Fruit fly (Drosophila melanogaster) S2 (cell line): Measurements from ENCODE around the gene CG9886.

Source experiments
- CG8478 ChIP-seq: fragments of >200 bp; optimal IDR thresholded peaks from 2 replicates; lab custom pipeline; 2018
- CTCF ChIP-seq, 2 experiments: fragments of >200 bp; optimal IDR thresholded peaks; 2 replicates each; lab custom pipeline; 2018

The CG9886 gene

DNA sequence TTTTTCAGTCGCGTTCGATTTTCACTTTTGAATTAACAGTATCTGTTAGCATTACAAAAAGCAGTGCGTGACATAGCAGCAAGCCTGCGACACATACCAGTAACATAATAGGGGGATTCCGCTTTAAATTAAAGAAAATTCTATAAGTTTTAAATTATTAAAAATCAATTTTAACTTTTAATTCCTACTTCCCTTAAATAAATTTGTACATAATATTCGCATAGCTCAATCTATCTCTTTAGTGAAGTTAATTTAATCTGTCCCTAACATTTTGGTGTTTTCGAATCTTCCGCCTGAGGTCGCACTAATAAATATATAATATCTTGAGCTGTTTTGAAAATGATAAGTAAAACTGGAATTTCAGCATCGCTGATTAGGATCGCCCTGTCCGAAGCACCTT lies at the start of gene CG9886:
Gene CG9886 (plus strand): TSS at position 341 of the 400 bp plus-strand sequence.
- TF ChIP-seq CG8478 (lab: Kevin White, UChicago): no peak
- no peak for TF ChIP-seq CTCF (optimal IDR thresholded peaks at IDR 0.05; lab: Kevin White, UChicago)

- TF ChIP-seq CG8478 (lab: Kevin White, UChicago) (no peak), CTCF (optimal IDR thresholded peaks at IDR 0.05; lab: Kevin White, UChicago) (no peak)
These were observed 49.1 kb upstream of the CG9886 start, which contains the start of gene CG3597 for dm6 chr2L:2371406-2372111. TSS of gene CG3597 (minus strand) at chr2L:2371524.

DNA sequence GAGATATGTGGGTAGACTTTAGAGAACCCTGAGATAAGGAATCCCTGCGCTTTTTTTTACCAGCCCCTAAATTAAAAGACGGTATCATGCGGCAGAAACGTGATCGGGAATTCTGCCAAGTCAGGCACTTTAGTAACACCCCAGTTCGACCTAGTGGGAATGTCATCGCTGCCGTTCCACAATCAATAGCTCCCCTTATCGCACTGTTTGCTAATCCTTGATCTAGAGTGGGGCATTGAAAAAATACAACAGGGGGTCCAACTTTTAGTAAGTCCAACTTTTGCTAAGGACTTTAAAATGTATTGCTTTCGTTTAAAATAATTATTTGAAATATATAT lies 48.5 kb upstream of the CG9886 start:
- TF ChIP-seq CTCF (optimal IDR thresholded peaks at IDR 0.05; lab: Kevin White, UChicago): no peak
- no peak for TF ChIP-seq CG8478 (lab: Kevin White, UChicago)

dm6 chr2L:2373818-2374746 lies 46.5 kb upstream of the CG9886 start, which contains the start of the genes CG3609 and CG15390:
TSS of gene CG3609 (minus strand) at chr2L:2374627.
TSS of gene CG15390 (plus strand) at chr2L:2374713.
- TF ChIP-seq CTCF (optimal IDR thresholded peaks at IDR 0.05; lab: Kevin White, UChicago): peak in 1 of 2 experiments; percentile 3
- no peak for TF ChIP-seq CG8478 (lab: Kevin White, UChicago)

- no peak for TF ChIP-seq CG8478 (lab: Kevin White, UChicago)
- peak in 1 of 2 experiments; percentile 27 for TF ChIP-seq CTCF (optimal IDR thresholded peaks at IDR 0.05; lab: Kevin White, UChicago)
These were observed 44.8 kb upstream of the CG9886 start, which contains the start of gene Atxn7 for dm6 chr2L:2375655-2376417. TSS of gene Atxn7 (plus strand) at chr2L:2375841.

DNA sequence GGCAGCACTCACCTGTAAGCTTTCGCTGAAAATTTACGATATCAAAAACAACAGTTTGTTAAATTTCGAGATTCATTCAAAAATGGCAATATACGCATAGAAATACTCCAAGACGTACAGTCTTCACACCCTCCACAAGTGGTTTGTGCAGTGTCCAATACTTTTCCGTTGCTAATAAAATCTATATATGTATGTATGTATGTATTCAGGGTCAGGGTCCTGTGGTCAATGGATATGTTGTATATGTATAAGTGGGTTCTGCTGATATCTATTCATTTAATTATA lies 44.3 kb upstream of the CG9886 start:
- no peak for TF ChIP-seq CG8478 (lab: Kevin White, UChicago)
- no peak for TF ChIP-seq CTCF (optimal IDR thresholded peaks at IDR 0.05; lab: Kevin White, UChicago)

- TF ChIP-seq CTCF (optimal IDR thresholded peaks at IDR 0.05; lab: Kevin White, UChicago) (peak in 1 of 2 experiments; percentile 6), CG8478 (lab: Kevin White, UChicago) (no peak)
These were observed 39.8 kb upstream of the CG9886 start, which contains the start of gene Eogt for dm6 chr2L:2380805-2381204. TSS of gene Eogt (plus strand) at chr2L:2381097.

DNA sequence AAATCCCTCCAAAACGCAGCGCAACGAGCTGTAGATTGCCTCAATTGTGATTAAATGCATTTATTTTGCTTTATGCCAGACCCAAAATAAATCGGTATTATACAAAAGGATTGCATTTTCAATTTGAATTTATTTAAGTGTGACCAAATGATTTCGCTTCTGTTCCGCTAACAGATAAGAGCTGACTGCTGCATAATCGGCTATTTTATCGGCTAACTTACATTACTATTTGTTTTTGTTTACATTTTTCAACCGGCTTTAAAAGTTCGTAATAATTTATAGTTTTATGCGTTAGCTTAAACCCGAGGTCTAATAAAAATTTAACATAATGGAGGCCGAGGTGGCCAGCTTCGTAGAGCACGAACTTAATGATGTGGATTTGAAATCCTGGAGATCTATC lies 37.7 kb upstream of the CG9886 start, which contains the start of gene PIG-Wa:
Gene PIG-Wa (plus strand): TSS at position 232 of the 400 bp plus-strand sequence.
- TF ChIP-seq CTCF (optimal IDR thresholded peaks at IDR 0.05; lab: Kevin White, UChicago) (no peak), CG8478 (lab: Kevin White, UChicago) (no peak)

DNA sequence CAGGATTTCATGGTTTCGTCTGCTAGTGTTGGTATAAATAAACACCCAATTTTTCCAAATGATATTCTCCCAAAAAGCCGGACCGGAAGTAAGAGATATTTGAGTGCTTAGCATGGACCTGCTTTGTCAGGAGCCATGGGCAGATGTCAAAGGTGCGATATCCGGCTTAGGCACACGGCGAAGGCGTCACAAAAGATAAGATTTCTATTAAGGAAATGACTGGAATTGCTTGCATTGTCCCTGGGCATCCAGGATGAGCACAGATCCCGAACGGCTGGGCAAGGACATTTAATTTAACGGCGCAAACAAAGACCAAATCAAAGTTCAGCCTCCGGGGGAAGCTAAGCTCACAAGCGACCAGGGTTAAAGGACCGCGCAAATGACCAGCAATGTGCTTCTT lies 34.9 kb upstream of the CG9886 start, which contains the start of gene CG3557:
Gene CG3557 (minus strand): TSS at position 101 of the 400 bp plus-strand sequence.
- TF ChIP-seq CG8478 (lab: Kevin White, UChicago) (no peak), CTCF (optimal IDR thresholded peaks at IDR 0.05; lab: Kevin White, UChicago) (no peak)

- no peak for TF ChIP-seq CG8478 (lab: Kevin White, UChicago)
- TF ChIP-seq CTCF (optimal IDR thresholded peaks at IDR 0.05; lab: Kevin White, UChicago): no peak
These were observed 30.0 kb upstream of the CG9886 start, which contains the start of gene CG43750 for dm6 chr2L:2390589-2390988. TSS of gene CG43750 (minus strand) at chr2L:2390689.

- TF ChIP-seq CTCF (optimal IDR thresholded peaks at IDR 0.05; lab: Kevin White, UChicago) (no peak), CG8478 (lab: Kevin White, UChicago) (no peak)
These were observed 29.3 kb upstream of the CG9886 start, which contains the start of gene CG46448 for dm6 chr2L:2391321-2391720. TSS of gene CG46448 (plus strand) at chr2L:2391660.

dm6 chr2L:2394872-2395271 lies 25.8 kb upstream of the CG9886 start:
- TF ChIP-seq CTCF (optimal IDR thresholded peaks at IDR 0.05; lab: Kevin White, UChicago) (no peak), CG8478 (lab: Kevin White, UChicago) (no peak)

- TF ChIP-seq CTCF (optimal IDR thresholded peaks at IDR 0.05; lab: Kevin White, UChicago): no peak
- no peak for TF ChIP-seq CG8478 (lab: Kevin White, UChicago)
These were observed 23.6 kb upstream of the CG9886 start for dm6 chr2L:2397080-2397479.

dm6 chr2L:2398459-2398858 lies 22.2 kb upstream of the CG9886 start:
- TF ChIP-seq CTCF (optimal IDR thresholded peaks at IDR 0.05; lab: Kevin White, UChicago) (no peak), CG8478 (lab: Kevin White, UChicago) (no peak)
